Worm (Caenorhabditis elegans) whole organism, L2 larva: ENCODE measurements around the gene mrps-26.

ENCODE experiments used
- aly-2 ChIP-seq: fragments of 150-350 bp; optimal IDR thresholded peaks from 2 replicates; lab custom pipeline; 2014; ENCODE audit warnings: missing biosample characterization, missing genetic modification characterization
- nhr-21 ChIP-seq: fragments of 150-350 bp; optimal IDR thresholded peaks from 2 replicates; lab custom pipeline; 2014; ENCODE audit warnings: missing biosample characterization, missing genetic modification characterization
- ztf-11 ChIP-seq: sonication (generic microtip); optimal IDR thresholded peaks from 2 replicates; lab custom pipeline; 2017; ENCODE audit warnings: missing biosample characterization, missing genetic modification characterization

DNA sequence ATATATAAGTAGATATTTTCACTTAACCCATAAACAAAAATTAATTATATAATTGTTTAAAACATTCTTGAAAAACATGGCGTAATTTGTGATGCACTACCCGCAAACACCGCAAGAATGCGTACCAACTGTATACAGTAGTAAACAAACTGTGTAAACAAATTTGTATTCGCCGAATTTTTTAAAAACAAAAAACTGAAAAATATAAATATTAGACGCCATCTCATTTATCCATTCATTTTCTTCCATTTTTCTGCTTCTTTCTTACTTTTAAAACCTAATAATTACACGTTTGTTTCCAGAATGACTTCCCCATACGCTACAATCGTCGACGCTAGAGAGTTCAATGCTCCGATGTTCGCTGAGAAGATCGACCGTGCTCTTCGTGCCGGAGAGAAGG lies 9.1 kb upstream of the mrps-26 start, which contains the start of gene nex-1:
- TF ChIP-seq nhr-21 (tag; lab: Kevin White, UChicago) (no peak), ztf-11 (tag; lab: Kevin White, UChicago) (no peak), aly-2 (no peak)
